Worm (Caenorhabditis elegans) whole organism, young adult: ENCODE results near the gene srg-28.

Experiments used
- bed-1 ChIP-seq: fragments of 200-800 bp; sonication (Bioruptor generic); IDR thresholded peaks from 2 replicates; pipeline ENCODE4 v1.3.6; 2022; ENCODE audit warnings: missing genetic modification reagents, missing genetic modification characterization, missing compliant biosample characterization
- ceh-100 ChIP-seq: fragments of 200-800 bp; sonication (Bioruptor generic); IDR thresholded peaks from 2 replicates; pipeline ENCODE4 v1.3.6; 2022; ENCODE audit warnings: missing genetic modification reagents, missing genetic modification characterization, missing compliant biosample characterization
- ceh-58 ChIP-seq: fragments of 200-800 bp; sonication (Bioruptor generic); IDR thresholded peaks from 2 replicates; pipeline ENCODE4 v1.3.6; 2022; ENCODE audit warnings: missing genetic modification characterization, missing compliant biosample characterization
- egl-44 ChIP-seq: fragments of 200-800 bp; sonication (Bioruptor generic); IDR thresholded peaks from 2 replicates; pipeline ENCODE4 v1.3.6; 2022; ENCODE audit warnings: missing genetic modification reagents, missing genetic modification characterization, missing compliant biosample characterization
- let-607 ChIP-seq, 2 experiments: fragments of 200-800 bp in 1 of 2; sonication (Bioruptor generic) in 1 of 2; sonication (generic microtip) in 1 of 2; optimal IDR thresholded peaks; 2 replicates each; lab custom pipeline; 2016 to 2018; ENCODE audit warnings: mild to moderate bottlenecking in 2 of 2, missing compliant biosample characterization in 2 of 2, missing genetic modification characterization in 2 of 2, moderate library complexity in 2 of 2, missing genotype in 1 of 2
- sdz-38 ChIP-seq: sonication (generic microtip); optimal IDR thresholded peaks from 2 replicates; lab custom pipeline; 2016; ENCODE audit warnings: missing genotype, missing genetic modification characterization, missing compliant biosample characterization
- snpc-4 ChIP-seq, 5 experiments: fragments of 150-350 bp in 1 of 5; sonication (generic microtip) in 4 of 5; optimal IDR thresholded peaks; 2 replicates each; lab custom pipeline; 2014 to 2018; ENCODE audit warnings: missing genetic modification characterization in 5 of 5, missing biosample characterization in 3 of 5, antibody characterized with exemption in 2 of 5, mild to moderate bottlenecking in 2 of 5, missing compliant biosample characterization in 2 of 5, missing genotype in 2 of 5, moderate library complexity in 2 of 5, missing genetic modification reagents in 1 of 5
- ztf-25 ChIP-seq: fragments of 200-800 bp; sonication (Bioruptor generic); IDR thresholded peaks from 2 replicates; pipeline ENCODE4 v1.3.6; 2022; ENCODE audit warnings: missing genetic modification reagents, missing genetic modification characterization, missing compliant biosample characterization
- ztf-28 ChIP-seq: fragments of 200-800 bp; sonication (Bioruptor generic); IDR thresholded peaks from 2 replicates; pipeline ENCODE4 v1.3.6; 2022; ENCODE audit warnings: missing genetic modification reagents, missing genetic modification characterization, missing compliant biosample characterization

DNA sequence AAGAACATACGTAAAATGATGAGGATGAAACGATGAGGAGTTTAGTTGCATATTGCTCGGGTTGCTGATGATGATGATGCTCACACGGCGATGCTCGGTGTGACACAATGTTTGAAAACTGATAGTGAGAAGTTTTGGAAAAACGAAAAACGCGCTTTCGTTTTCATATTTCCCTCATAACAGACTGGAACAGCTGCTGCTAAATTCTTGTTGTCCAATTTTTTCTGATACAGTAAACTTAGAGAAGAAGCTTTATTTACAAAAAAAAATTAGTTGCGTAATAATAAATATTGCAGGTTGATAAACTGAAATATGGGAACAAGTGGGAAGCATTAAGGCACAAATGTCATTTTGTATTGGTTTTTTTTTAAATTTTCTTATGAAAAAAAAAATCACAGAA lies 10.1 kb upstream of the srg-28 start, which contains the start of gene ceh-33:
- no peak for TF ChIP-seq ztf-28 (GFP tag; lab: Robert Waterston, UW)
- no peak for TF ChIP-seq let-607 (tag; optimal IDR thresholded peaks at IDR 0.05; lab: Kevin White, UChicago)
- no peak for TF ChIP-seq ztf-25
- TF ChIP-seq ceh-58 (GFP tag; lab: Robert Waterston, UW): no peak
- no peak for TF ChIP-seq snpc-4 (GFP tag; optimal IDR thresholded peaks at IDR 0.05; lab: Kevin White, UChicago)
- TF ChIP-seq snpc-4 (tag; optimal IDR thresholded peaks at IDR 0.05; lab: Kevin White, UChicago): no peak
- no peak for TF ChIP-seq bed-1 (GFP tag; lab: Robert Waterston, UW)
- no peak for TF ChIP-seq sdz-38 (tag; lab: Kevin White, UChicago)
- TF ChIP-seq ceh-100: no peak
- no peak for TF ChIP-seq egl-44 (GFP tag; lab: Robert Waterston, UW)
